Fruit fly (Drosophila melanogaster): ENCODE results near the gene ND-B22.

ND-B22 gene

DNA sequence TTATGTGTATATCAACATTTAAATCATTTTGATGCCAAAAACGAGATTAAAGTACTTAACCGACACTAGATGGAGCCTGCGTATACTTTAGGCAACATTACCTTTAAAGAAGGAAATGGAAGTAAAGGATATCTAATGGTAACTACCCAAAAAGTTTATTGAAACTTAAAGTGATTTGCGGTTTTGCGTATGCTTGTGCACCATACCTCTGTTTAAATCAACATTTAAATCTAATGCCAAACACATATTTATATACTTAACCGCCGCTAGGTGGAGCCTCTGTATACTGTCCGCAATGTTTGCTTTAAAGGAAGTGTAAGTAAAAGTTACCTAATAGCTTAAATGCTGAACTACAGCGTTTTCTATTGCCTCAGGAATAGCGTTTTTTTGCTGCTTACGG is 45.1 kb downstream of the ND-B22 start:
- no peak for TF ChIP-seq dmrt93B (GFP tag; optimal IDR thresholded peaks at IDR 0.05)
- no peak for TF ChIP-seq CrebA (GFP tag; optimal IDR thresholded peaks at IDR 0.05; ENCODE audit: borderline replicate concordance)
- no peak for TF ChIP-seq sv (GFP tag; optimal IDR thresholded peaks at IDR 0.05)
- TF ChIP-seq dl (GFP tag; optimal IDR thresholded peaks at IDR 0.05; ENCODE audit: insufficient read depth in 1 of 2, partially characterized antibody in 2 of 2): no peak
- no peak for TF ChIP-seq Jra (GFP tag; optimal IDR thresholded peaks at IDR 0.05)
- TF ChIP-seq foxo (GFP tag; optimal IDR thresholded peaks at IDR 0.05): no peak
- no peak for TF ChIP-seq tai (GFP tag; optimal IDR thresholded peaks at IDR 0.05)
- no peak for TF ChIP-seq brk (GFP tag; optimal IDR thresholded peaks at IDR 0.05)
- no peak for TF ChIP-seq dsf (GFP tag; optimal IDR thresholded peaks at IDR 0.05; ENCODE audit: borderline replicate concordance)

Measured in whole organism, wandering third instar larva.